Worm (Caenorhabditis elegans) whole organism, L2 larva: ENCODE data around the gene col-187.
"Not testable (repeated sequence)": the region's sequence is repeated elsewhere in the genome, so short reads cannot be mapped to it uniquely, and the experiment has no call there.

Source experiments
- F13H6.1 ChIP-seq: sonication (generic microtip); optimal IDR thresholded peaks from 2 replicates; lab custom pipeline; 2016; ENCODE audit warnings: missing genetic modification characterization, missing compliant biosample characterization
- R02D3.7 ChIP-seq: fragments of 150-350 bp; optimal IDR thresholded peaks from 2 replicates; lab custom pipeline; 2014; ENCODE audit warnings: missing biosample characterization, missing genetic modification characterization
- ZK546.5 ChIP-seq: sonication (generic microtip); optimal IDR thresholded peaks from 2 replicates; lab custom pipeline; 2017; ENCODE audit warnings: missing biosample characterization, missing genetic modification characterization
- alr-1 ChIP-seq: fragments of 150-350 bp; optimal IDR thresholded peaks from 2 replicates; lab custom pipeline; 2014; ENCODE audit warnings: missing biosample characterization, missing genetic modification characterization
- ama-1 ChIP-seq: fragments of 150-350 bp; optimal IDR thresholded peaks from 2 replicates; lab custom pipeline; 2018; ENCODE audit warnings: inconsistent platforms
- blmp-1 ChIP-seq: sonication (generic microtip); optimal IDR thresholded peaks from 2 replicates; lab custom pipeline; 2017; ENCODE audit warnings: missing genetic modification characterization, mild to moderate bottlenecking, missing compliant biosample characterization, antibody characterized with exemption, moderate library complexity; ENCODE audit not compliant: insufficient read depth
- ceh-82 ChIP-seq: fragments of 150-350 bp; optimal IDR thresholded peaks from 2 replicates; lab custom pipeline; 2014; ENCODE audit warnings: missing biosample characterization, missing genetic modification characterization
- dmd-4 ChIP-seq: sonication (generic microtip); optimal IDR thresholded peaks from 2 replicates; lab custom pipeline; 2017; ENCODE audit warnings: missing biosample characterization, missing genetic modification characterization
- elt-1 ChIP-seq: fragments of 150-350 bp; optimal IDR thresholded peaks from 2 replicates; lab custom pipeline; 2014; ENCODE audit warnings: missing biosample characterization, missing genetic modification characterization
- elt-3 ChIP-seq: sonication (generic microtip); optimal IDR thresholded peaks from 2 replicates; lab custom pipeline; 2017; ENCODE audit warnings: missing biosample characterization, missing genetic modification characterization
- gmeb-1 ChIP-seq: fragments of 150-350 bp; optimal IDR thresholded peaks from 2 replicates; lab custom pipeline; 2014; ENCODE audit warnings: missing biosample characterization, missing genetic modification characterization
- lin-11 ChIP-seq: fragments of 150-350 bp; sonication (generic microtip); optimal IDR thresholded peaks from 2 replicates; lab custom pipeline; 2014; ENCODE audit warnings: missing biosample characterization, missing genetic modification characterization, inconsistent platforms, mixed read lengths
- lin-39 ChIP-seq: fragments of 150-350 bp; optimal IDR thresholded peaks from 2 replicates; lab custom pipeline; 2014; ENCODE audit warnings: missing biosample characterization, missing genetic modification reagents, missing genetic modification characterization
- lsy-2 ChIP-seq, 2 experiments: fragments of 150-350 bp in 1 of 2; sonication (generic microtip) in 1 of 2; optimal IDR thresholded peaks; 2 replicates each; lab custom pipeline; 2014 to 2017; ENCODE audit warnings: missing biosample characterization in 2 of 2, missing genetic modification characterization in 2 of 2
- mab-5 ChIP-seq: fragments of 150-350 bp; optimal IDR thresholded peaks from 2 replicates; lab custom pipeline; 2014; ENCODE audit warnings: missing biosample characterization, missing genetic modification characterization
- mbf-1 ChIP-seq: sonication (generic microtip); optimal IDR thresholded peaks from 2 replicates; lab custom pipeline; 2017; ENCODE audit warnings: missing biosample characterization, missing genetic modification characterization
- nhr-10 ChIP-seq: sonication (generic microtip); optimal IDR thresholded peaks from 2 replicates; lab custom pipeline; 2017; ENCODE audit warnings: missing biosample characterization, missing genetic modification characterization
- nhr-11 ChIP-seq: fragments of 150-350 bp; optimal IDR thresholded peaks from 2 replicates; lab custom pipeline; 2014; ENCODE audit warnings: missing biosample characterization, missing genetic modification characterization
- nhr-129 ChIP-seq: fragments of 150-350 bp; optimal IDR thresholded peaks from 2 replicates; lab custom pipeline; 2014; ENCODE audit warnings: missing biosample characterization, missing genetic modification characterization
- nhr-21 ChIP-seq: fragments of 150-350 bp; optimal IDR thresholded peaks from 2 replicates; lab custom pipeline; 2014; ENCODE audit warnings: missing biosample characterization, missing genetic modification characterization
- nhr-23 ChIP-seq: fragments of 150-350 bp; optimal IDR thresholded peaks from 2 replicates; lab custom pipeline; 2014; ENCODE audit warnings: missing biosample characterization, missing genetic modification reagents, missing genetic modification characterization
- nhr-237 ChIP-seq: fragments of 150-350 bp; optimal IDR thresholded peaks from 2 replicates; lab custom pipeline; 2014; ENCODE audit warnings: missing biosample characterization, missing genetic modification characterization
- nhr-25 ChIP-seq: fragments of 150-350 bp; sonication (generic microtip); optimal IDR thresholded peaks from 3 replicates; lab custom pipeline; 2014; ENCODE audit warnings: missing biosample characterization, missing genetic modification characterization
- nhr-6 ChIP-seq: fragments of 150-350 bp; optimal IDR thresholded peaks from 2 replicates; lab custom pipeline; 2014; ENCODE audit warnings: missing biosample characterization, missing genetic modification characterization
- nhr-77 ChIP-seq: fragments of 150-350 bp; optimal IDR thresholded peaks from 2 replicates; lab custom pipeline; 2014; ENCODE audit warnings: missing biosample characterization, missing genetic modification characterization
- sem-4 ChIP-seq: fragments of 150-350 bp; optimal IDR thresholded peaks from 2 replicates; lab custom pipeline; 2014; ENCODE audit warnings: missing biosample characterization, missing genetic modification reagents, missing genetic modification characterization
- skn-1 ChIP-seq: sonication (generic microtip); optimal IDR thresholded peaks from 2 replicates; lab custom pipeline; 2017; ENCODE audit warnings: missing biosample characterization, missing genetic modification characterization
- sma-3 ChIP-seq: sonication (generic microtip); optimal IDR thresholded peaks from 2 replicates; lab custom pipeline; 2016; ENCODE audit warnings: missing genetic modification reagents, missing genetic modification characterization, missing compliant biosample characterization
- sma-9 ChIP-seq, 2 experiments: fragments of 150-350 bp in 1 of 2; sonication (generic microtip) in 1 of 2; optimal IDR thresholded peaks; 2 replicates each; lab custom pipeline; 2014 to 2016; ENCODE audit warnings: missing genetic modification characterization in 2 of 2, mild to moderate bottlenecking in 1 of 2, missing biosample characterization in 1 of 2, missing compliant biosample characterization in 1 of 2, missing genetic modification reagents in 1 of 2, moderate library complexity in 1 of 2
- snpc-4 ChIP-seq: fragments of 150-350 bp; optimal IDR thresholded peaks from 2 replicates; lab custom pipeline; 2014; ENCODE audit warnings: missing biosample characterization, missing genetic modification characterization
- unc-55 ChIP-seq: fragments of 150-350 bp; sonication (generic microtip); optimal IDR thresholded peaks from 3 replicates; lab custom pipeline; 2014; ENCODE audit warnings: missing biosample characterization, missing genetic modification reagents, missing genetic modification characterization
- unc-62 ChIP-seq: fragments of 150-350 bp; optimal IDR thresholded peaks from 2 replicates; lab custom pipeline; 2014; ENCODE audit warnings: missing biosample characterization, missing genetic modification reagents, missing genetic modification characterization
- zag-1 ChIP-seq: fragments of 150-350 bp; optimal IDR thresholded peaks from 2 replicates; lab custom pipeline; 2014; ENCODE audit warnings: missing biosample characterization, missing genetic modification characterization
- ztf-1 ChIP-seq: fragments of 200-800 bp; sonication (Bioruptor generic); conservative IDR thresholded peaks from 2 replicates; pipeline ENCODE4 v1.3.6; 2022; ENCODE audit warnings: missing genetic modification characterization, missing compliant biosample characterization
- ztf-11 ChIP-seq: sonication (generic microtip); optimal IDR thresholded peaks from 2 replicates; lab custom pipeline; 2017; ENCODE audit warnings: missing biosample characterization, missing genetic modification characterization
- ztf-4 ChIP-seq: fragments of 150-350 bp; optimal IDR thresholded peaks from 2 replicates; lab custom pipeline; 2014; ENCODE audit warnings: missing biosample characterization, missing genetic modification characterization

col-187 gene

ce11 chrX:16056404-16056803, 16.3 kb upstream of the col-187 start (continued):
- TF ChIP-seq nhr-21 (tag; lab: Kevin White, UChicago) (peak; percentile 99), lsy-2 (tag; optimal IDR thresholded peaks at IDR 0.05; lab: Kevin White, UChicago) (peak; percentile 95 to 96), mab-5 (tag; lab: Kevin White, UChicago) (peak; percentile 96), nhr-23 (tag; lab: Kevin White, UChicago) (no peak), alr-1 (tag; lab: Kevin White, UChicago) (no peak), mbf-1 (tag; lab: Kevin White, UChicago) (peak; percentile 74), ztf-1 (GFP tag; lab: Robert Waterston, UW) (0 out of 2 replicates have a peak, but pooled peaks have one; percentile 67), zag-1 (tag; lab: Kevin White, UChicago) (peak; percentile 98), nhr-11 (tag; lab: Kevin White, UChicago) (peak; percentile 43), nhr-25 (tag; lab: Kevin White, UChicago) (peak; percentile 97), ztf-4 (tag; lab: Kevin White, UChicago) (peak; percentile 87), nhr-6 (tag; lab: Kevin White, UChicago) (peak; percentile 96), nhr-77 (peak; percentile 94), sma-3 (GFP tag; lab: Kevin White, UChicago) (peak; percentile 96), gmeb-1 (tag; lab: Kevin White, UChicago) (peak; percentile 93), sma-9 (GFP tag; optimal IDR thresholded peaks at IDR 0.05; lab: Kevin White, UChicago) (peak; percentile 98), sma-9 (tag; optimal IDR thresholded peaks at IDR 0.05; lab: Kevin White, UChicago) (peak; percentile 45), nhr-10 (tag; lab: Kevin White, UChicago) (peak; percentile 98), elt-1 (tag; lab: Kevin White, UChicago) (no peak), ama-1 (peak; percentile 47), unc-55 (peak; percentile 98), nhr-237 (peak; percentile 98), ZK546.5 (tag; lab: Kevin White, UChicago) (peak; percentile 76), blmp-1 (tag; lab: Kevin White, UChicago) (peak; percentile 84)

ce11 chrX:16058845-16059244, 13.8 kb upstream of the col-187 start, which contains the start of gene T27A8.2:
Gene T27A8.2, minus strand, starts transcription at chrX:16058945.
- TF ChIP-seq R02D3.7 (tag; lab: Kevin White, UChicago) (no peak), elt-1 (tag; lab: Kevin White, UChicago) (no peak), nhr-23 (tag; lab: Kevin White, UChicago) (no peak), sem-4 (tag; lab: Kevin White, UChicago) (no peak), ceh-82 (tag; lab: Kevin White, UChicago) (no peak), sma-3 (GFP tag; lab: Kevin White, UChicago) (no peak), lin-39 (tag; lab: Kevin White, UChicago) (no peak), ZK546.5 (tag; lab: Kevin White, UChicago) (no peak), snpc-4 (tag; lab: Kevin White, UChicago) (no peak), unc-62 (GFP tag; lab: Kevin White, UChicago) (no peak), ztf-11 (no peak), elt-3 (no peak), nhr-237 (no peak), sma-9 (GFP tag; optimal IDR thresholded peaks at IDR 0.05; lab: Kevin White, UChicago) (no peak), sma-9 (tag; optimal IDR thresholded peaks at IDR 0.05; lab: Kevin White, UChicago) (no peak), F13H6.1 (tag; lab: Kevin White, UChicago) (no peak)

ce11 chrX:16062385-16062784, 10.3 kb upstream of the col-187 start, which contains the start of gene T27A8.3:
Gene T27A8.3, plus strand, starts transcription at chrX:16062685.
- not testable (repeated sequence) for TF ChIP-seq ama-1; alr-1 (tag; lab: Kevin White, UChicago); ceh-82 (tag; lab: Kevin White, UChicago)

- TF ChIP-seq R02D3.7 (tag; lab: Kevin White, UChicago), result no peak
These were observed 4.7 kb upstream of the col-187 start for ce11 chrX:16067984-16068383.

- TF ChIP-seq nhr-23 (tag; lab: Kevin White, UChicago) (no peak), lin-11 (tag; lab: Kevin White, UChicago) (no peak), nhr-6 (tag; lab: Kevin White, UChicago) (no peak), dmd-4 (no peak), elt-3 (no peak), R02D3.7 (tag; lab: Kevin White, UChicago) (no peak), lin-39 (tag; lab: Kevin White, UChicago) (no peak), ztf-11 (no peak), elt-1 (tag; lab: Kevin White, UChicago) (no peak), nhr-129 (no peak), skn-1 (tag; lab: Kevin White, UChicago) (no peak), F13H6.1 (tag; lab: Kevin White, UChicago) (no peak), lsy-2 (tag; optimal IDR thresholded peaks at IDR 0.05; lab: Kevin White, UChicago) (no peak)
These were observed 3.8 kb downstream of the col-187 start, which contains the start of gene C30F2.4 for ce11 chrX:16076470-16076869. Gene C30F2.4, minus strand, starts transcription at chrX:16076570.
